Fruit fly (Drosophila melanogaster) whole organism, embryonic: ENCODE data around the gene plx.
A peak's percentile ranks its signal among the peaks of the same experiment; 100 is the strongest.

Experiments
- ATbp ChIP-seq: fragments of 200-800 bp; sonication (Bioruptor generic); optimal IDR thresholded peaks from 2 replicates; lab custom pipeline; 2017; ENCODE audit warnings: missing biosample characterization, mild to moderate bottlenecking, missing genetic modification characterization, missing genetic modification reagents
- BEAF-32 ChIP-seq: fragments of 200-800 bp; sonication (Bioruptor generic); optimal IDR thresholded peaks from 3 replicates; lab custom pipeline; 2017; ENCODE audit warnings: missing biosample characterization, missing genetic modification characterization, mild to moderate bottlenecking, moderate library complexity, missing genetic modification reagents
- CG10147 ChIP-seq: fragments of 200-800 bp; sonication (Bioruptor generic); optimal IDR thresholded peaks from 2 replicates; lab custom pipeline; 2019; ENCODE audit warnings: missing biosample characterization, mild to moderate bottlenecking, missing genetic modification characterization, moderate library complexity
- CG10959 ChIP-seq: fragments of 200-800 bp; sonication (Bioruptor generic); IDR thresholded peaks from 2 replicates; pipeline ENCODE4 v1.3.6; 2022; ENCODE audit warnings: missing biosample characterization, missing genetic modification characterization
- CG11093 ChIP-seq: fragments of 200-800 bp; sonication (Bioruptor generic); IDR thresholded peaks from 3 replicates; pipeline ENCODE4 v1.3.6; 2022; ENCODE audit warnings: missing biosample characterization, missing genetic modification characterization
- CG11456 ChIP-seq: fragments of 200-800 bp; sonication (Bioruptor generic); IDR thresholded peaks from 3 replicates; pipeline ENCODE4 v1.3.6; 2022; ENCODE audit warnings: missing biosample characterization, missing genetic modification characterization
- CG15514 ChIP-seq: fragments of 200-800 bp; sonication (Bioruptor generic); optimal IDR thresholded peaks from 3 replicates; lab custom pipeline; 2017; ENCODE audit warnings: missing biosample characterization, missing genetic modification characterization, mild to moderate bottlenecking, moderate library complexity, missing genetic modification reagents
- CG1602 ChIP-seq: fragments of 200-800 bp; sonication (Bioruptor generic); optimal IDR thresholded peaks from 3 replicates; lab custom pipeline; 2016; ENCODE audit warnings: missing biosample characterization, missing genetic modification characterization
- CG17361 ChIP-seq: fragments of 200-800 bp; sonication (Bioruptor generic); IDR thresholded peaks from 3 replicates; pipeline ENCODE4 v1.3.6; 2022; ENCODE audit warnings: missing biosample characterization, missing genetic modification characterization
- CG17612 ChIP-seq: fragments of 200-800 bp; sonication (Bioruptor generic); IDR thresholded peaks from 2 replicates; pipeline ENCODE4 v1.3.6; 2022; ENCODE audit warnings: missing biosample characterization, missing genetic modification characterization
- CG18476 ChIP-seq: fragments of 200-800 bp; sonication (Bioruptor generic); optimal IDR thresholded peaks from 2 replicates; lab custom pipeline; 2016; ENCODE audit warnings: missing biosample characterization, mild to moderate bottlenecking, missing genetic modification characterization
- CG2202 ChIP-seq: fragments of 200-800 bp; sonication (Bioruptor generic); optimal IDR thresholded peaks from 2 replicates; lab custom pipeline; 2018; ENCODE audit warnings: missing biosample characterization, mild to moderate bottlenecking, missing genetic modification characterization
- CG4282 ChIP-seq: fragments of 200-800 bp; sonication (Bioruptor generic); optimal IDR thresholded peaks from 2 replicates; lab custom pipeline; 2016; ENCODE audit warnings: missing biosample characterization, missing genetic modification characterization
- CG4404 ChIP-seq: fragments of 200-800 bp; sonication (Bioruptor generic); IDR thresholded peaks from 2 replicates; pipeline ENCODE4 v1.3.6; 2022; ENCODE audit warnings: missing biosample characterization, missing genetic modification characterization
- CG6272 ChIP-seq: fragments of 200-800 bp; sonication (Bioruptor generic); IDR thresholded peaks from 2 replicates; pipeline ENCODE4 v1.3.6; 2022; ENCODE audit warnings: missing biosample characterization, missing genetic modification characterization
- CG7745 ChIP-seq: fragments of 200-800 bp; sonication (Bioruptor generic); optimal IDR thresholded peaks from 2 replicates; lab custom pipeline; 2018; ENCODE audit warnings: missing biosample characterization, mild to moderate bottlenecking, missing genetic modification characterization, moderate library complexity
- CG7987 ChIP-seq: fragments of 200-800 bp; sonication (Bioruptor generic); optimal IDR thresholded peaks from 2 replicates; lab custom pipeline; 2018; ENCODE audit warnings: missing biosample characterization, mild to moderate bottlenecking, missing genetic modification characterization, moderate library complexity
- CG9727 ChIP-seq: fragments of 200-800 bp; sonication (Bioruptor generic); optimal IDR thresholded peaks from 3 replicates; lab custom pipeline; 2017; ENCODE audit warnings: missing biosample characterization, mild to moderate bottlenecking, missing genetic modification characterization
- CTCF ChIP-seq: fragments of 200-800 bp; sonication (Bioruptor generic); optimal IDR thresholded peaks from 2 replicates; lab custom pipeline; 2017; ENCODE audit warnings: missing biosample characterization, mild to moderate bottlenecking, missing genetic modification characterization, moderate library complexity
- Fer2 ChIP-seq: fragments of 200-800 bp; sonication (Bioruptor generic); optimal IDR thresholded peaks from 2 replicates; lab custom pipeline; 2018; ENCODE audit warnings: missing biosample characterization, mild to moderate bottlenecking, missing genetic modification characterization, moderate library complexity
- Med ChIP-seq: fragments of 200-800 bp; sonication (Bioruptor generic); peaks from one replicate; lab custom pipeline; 2016; ENCODE audit warnings: missing biosample characterization, missing genetic modification characterization, mild to moderate bottlenecking, inconsistent platforms, moderate library complexity
- PHDP ChIP-seq: fragments of 200-800 bp; sonication (Bioruptor generic); optimal IDR thresholded peaks from 3 replicates; lab custom pipeline; 2018; ENCODE audit warnings: missing biosample characterization, mild to moderate bottlenecking, missing genetic modification characterization, moderate library complexity
- Ravus ChIP-seq: fragments of 200-800 bp; sonication (Bioruptor generic); IDR thresholded peaks from 2 replicates; pipeline ENCODE4 v1.3.6; 2022; ENCODE audit warnings: missing biosample characterization, missing genetic modification characterization
- Rfx ChIP-seq: fragments of 200-800 bp; sonication (Bioruptor generic); IDR thresholded peaks from 2 replicates; pipeline ENCODE4 v1.3.6; 2022; ENCODE audit warnings: missing biosample characterization, missing genetic modification characterization
- Sry-β ChIP-seq: fragments of 200-800 bp; sonication (Bioruptor generic); optimal IDR thresholded peaks from 2 replicates; lab custom pipeline; 2018; ENCODE audit warnings: missing biosample characterization, mild to moderate bottlenecking, missing genetic modification characterization, moderate library complexity
- Stat92E ChIP-seq, 3 experiments: fragments of >200 bp in 2 of 3; fragments of 200-800 bp in 1 of 3; sonication (Bioruptor generic) in 1 of 3; optimal IDR thresholded peaks; 2 replicates each; lab custom pipeline; 2017 to 2019; ENCODE audit warnings: missing biosample characterization in 3 of 3, missing genetic modification characterization in 3 of 3, mild to moderate bottlenecking in 1 of 3, moderate library complexity in 1 of 3
- Vsx1 ChIP-seq: fragments of 200-800 bp; sonication (Bioruptor generic); optimal IDR thresholded peaks from 2 replicates; lab custom pipeline; 2017; ENCODE audit warnings: missing biosample characterization, mild to moderate bottlenecking, missing genetic modification characterization, missing genetic modification reagents
- al ChIP-seq: fragments of 200-800 bp; sonication (Bioruptor generic); IDR thresholded peaks from 2 replicates; pipeline ENCODE4 v1.3.6; 2022; ENCODE audit warnings: missing biosample characterization, missing genetic modification characterization
- bab2 ChIP-seq: fragments of 200-800 bp; sonication (Bioruptor generic); optimal IDR thresholded peaks from 2 replicates; lab custom pipeline; 2016; ENCODE audit warnings: missing biosample characterization, missing genetic modification characterization
- br ChIP-seq: fragments of >200 bp; optimal IDR thresholded peaks from 2 replicates; lab custom pipeline; 2017
- chinmo ChIP-seq: fragments of 200-800 bp; sonication (Bioruptor generic); IDR thresholded peaks from 4 replicates; pipeline ENCODE4 v1.3.6; 2022; ENCODE audit warnings: missing biosample characterization, missing genetic modification characterization; ENCODE audit not compliant: partially characterized antibody
- fd96Cb ChIP-seq: fragments of 200-800 bp; sonication (Bioruptor generic); optimal IDR thresholded peaks from 2 replicates; lab custom pipeline; 2018; ENCODE audit warnings: missing biosample characterization, mild to moderate bottlenecking, missing genetic modification characterization, moderate library complexity
- ftz-f1 ChIP-seq: fragments of 200-800 bp; sonication (Bioruptor generic); optimal IDR thresholded peaks from 2 replicates; lab custom pipeline; 2016; ENCODE audit warnings: missing biosample characterization, missing genetic modification characterization
- gcm ChIP-seq: fragments of 200-800 bp; sonication (Bioruptor generic); optimal IDR thresholded peaks from 2 replicates; lab custom pipeline; 2019; ENCODE audit warnings: missing biosample characterization, mild to moderate bottlenecking, missing genetic modification characterization, moderate library complexity
- hb ChIP-seq: fragments of 200-800 bp; sonication (Bioruptor generic); IDR thresholded peaks from 3 replicates; pipeline ENCODE4 v1.3.6; 2022; ENCODE audit warnings: missing biosample characterization, missing genetic modification characterization; ENCODE audit not compliant: partially characterized antibody
- mirr ChIP-seq: fragments of 200-800 bp; sonication (Bioruptor generic); optimal IDR thresholded peaks from 3 replicates; lab custom pipeline; 2018; ENCODE audit warnings: missing biosample characterization, mild to moderate bottlenecking, missing genetic modification characterization
- nau ChIP-seq: fragments of 200-800 bp; sonication (Bioruptor generic); optimal IDR thresholded peaks from 3 replicates; lab custom pipeline; 2017; ENCODE audit warnings: missing biosample characterization, mild to moderate bottlenecking, missing genetic modification characterization, missing genetic modification reagents
- nerfin-1 ChIP-seq: fragments of 200-800 bp; sonication (Bioruptor generic); optimal IDR thresholded peaks from 3 replicates; lab custom pipeline; 2019; ENCODE audit warnings: missing biosample characterization, mild to moderate bottlenecking, missing genetic modification characterization, moderate library complexity
- odd ChIP-seq: fragments of 200-800 bp; sonication (Bioruptor generic); optimal IDR thresholded peaks from 2 replicates; lab custom pipeline; 2017; ENCODE audit warnings: missing biosample characterization, mild to moderate bottlenecking, missing genetic modification characterization
- p53 ChIP-seq: fragments of 200-800 bp; sonication (Bioruptor generic); optimal IDR thresholded peaks from 2 replicates; lab custom pipeline; 2016; ENCODE audit warnings: missing biosample characterization, missing genetic modification characterization
- prd ChIP-seq, 3 experiments: fragments of >200 bp in 2 of 3; fragments of 200-800 bp in 1 of 3; sonication (Bioruptor generic) in 1 of 3; optimal IDR thresholded peaks in 2 of 3; IDR thresholded peaks in 1 of 3; 2 replicates in 2 of 3; 3 replicates in 1 of 3; pipeline versions ENCODE4 v1.3.6 to Lab custom; 2017 to 2022; ENCODE audit warnings: missing biosample characterization in 1 of 3, missing genetic modification characterization in 1 of 3
- repo ChIP-seq: fragments of 200-800 bp; sonication (Bioruptor generic); optimal IDR thresholded peaks from 2 replicates; lab custom pipeline; 2016; ENCODE audit warnings: missing biosample characterization, missing genetic modification characterization
- schlank ChIP-seq: fragments of 200-800 bp; sonication (Bioruptor generic); optimal IDR thresholded peaks from 2 replicates; lab custom pipeline; 2018; ENCODE audit warnings: missing biosample characterization, mild to moderate bottlenecking, missing genetic modification characterization
- sisA ChIP-seq: fragments of 200-800 bp; sonication (Bioruptor generic); IDR thresholded peaks from 2 replicates; pipeline ENCODE4 v1.3.6; 2022; ENCODE audit warnings: missing biosample characterization, missing genetic modification characterization
- slou ChIP-seq: fragments of 200-800 bp; sonication (Bioruptor generic); optimal IDR thresholded peaks from 3 replicates; lab custom pipeline; 2016; ENCODE audit warnings: missing biosample characterization, missing genetic modification characterization
- slp2 ChIP-seq: fragments of 200-800 bp; sonication (Bioruptor generic); optimal IDR thresholded peaks from 2 replicates; lab custom pipeline; 2016; ENCODE audit warnings: missing biosample characterization, missing genetic modification characterization
- sr ChIP-seq: fragments of 200-800 bp; sonication (Bioruptor generic); IDR thresholded peaks from 3 replicates; pipeline ENCODE4 v1.3.6; 2022; ENCODE audit warnings: missing biosample characterization, missing genetic modification characterization
- trem ChIP-seq: fragments of 200-800 bp; optimal IDR thresholded peaks from 3 replicates; lab custom pipeline; 2019; ENCODE audit warnings: missing biosample characterization, mild to moderate bottlenecking, missing genetic modification characterization, moderate library complexity
- zf30C ChIP-seq: fragments of 200-800 bp; sonication (Bioruptor generic); optimal IDR thresholded peaks from 3 replicates; lab custom pipeline; 2018; ENCODE audit warnings: missing biosample characterization, mild to moderate bottlenecking, missing genetic modification characterization

plx gene

DNA sequence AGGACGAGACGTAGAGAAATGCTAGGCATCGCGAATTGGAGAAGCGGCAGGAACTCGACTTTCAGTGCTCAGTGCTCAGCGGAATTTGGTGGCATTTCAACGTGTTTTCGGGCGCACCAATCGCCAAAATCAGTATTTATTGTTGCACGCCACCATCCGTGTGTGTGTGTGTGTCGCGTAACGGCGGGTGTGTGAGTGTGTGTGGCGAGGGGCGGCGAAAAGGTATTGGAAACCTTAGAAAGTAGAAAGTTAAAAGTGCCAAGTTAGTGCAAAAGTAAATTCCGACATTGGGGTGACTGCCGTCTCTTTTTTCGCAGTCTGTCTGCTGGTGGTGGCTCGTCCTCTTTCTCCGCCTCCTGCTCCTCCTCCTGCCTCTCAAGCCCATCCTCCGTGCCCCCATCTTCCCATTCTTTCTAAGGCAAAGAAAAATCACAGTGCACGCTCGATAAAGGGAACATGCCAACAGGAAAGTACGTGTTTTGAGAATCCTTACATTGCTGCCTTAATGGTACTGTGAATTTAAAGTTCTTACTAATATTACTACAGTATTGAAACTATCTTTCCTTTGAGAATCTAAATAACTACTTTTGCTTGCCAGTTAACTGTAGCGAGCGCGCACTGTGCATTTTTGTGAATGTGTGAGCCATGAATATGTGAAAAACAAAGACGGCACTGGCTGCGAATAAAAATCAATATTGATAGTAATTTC, 548 bp downstream of the plx start (continued):
- TF ChIP-seq nerfin-1 (tag; lab: Kevin White, UChicago) (peak; percentile 77), nau (GFP tag; lab: Kevin White, UChicago) (no peak), ftz-f1 (GFP tag; lab: Kevin White, UChicago) (no peak), fd96Cb (tag; lab: Kevin White, UChicago) (peak; percentile 58), gcm (peak; percentile 7), mirr (GFP tag; lab: Kevin White, UChicago) (no peak), sisA (peak; percentile 59), CG11093 (0 out of 3 replicates have a peak, but pooled peaks have one; percentile 26), PHDP (tag; lab: Kevin White, UChicago) (peak; percentile 45), repo (GFP tag; lab: Kevin White, UChicago) (peak; percentile 37), prd (optimal IDR thresholded peaks at IDR 0.05; lab: Kevin White, UChicago) (no peak), prd (GFP tag; IDR thresholded peaks at IDR 0.05; lab: Robert Waterston, UW) (peak; percentile 66; the same call in 2 of the 3 replicates), CG9727 (GFP tag; lab: Kevin White, UChicago) (peak; percentile 45), CG17612 (no peak), sr (GFP tag; lab: Robert Waterston, UW) (no peak), bab2 (peak; percentile 62), CG6272 (GFP tag; lab: Robert Waterston, UW) (no peak), CG4404 (GFP tag; lab: Robert Waterston, UW) (0 out of 2 replicates have a peak, but pooled peaks have one; percentile 26), BEAF-32 (GFP tag; lab: Kevin White, UChicago) (no peak), chinmo (GFP tag; lab: Robert Waterston, UW) (no peak), br (no peak), hb (GFP tag; lab: Robert Waterston, UW) (no peak), CG17361 (GFP tag; lab: Robert Waterston, UW) (peak; percentile 42; the same call in 1 of the 3 replicates), CG7745 (tag; lab: Kevin White, UChicago) (no peak), CG1602 (GFP tag; lab: Kevin White, UChicago) (peak; percentile 18), zf30C (no peak), al (GFP tag; lab: Robert Waterston, UW) (no peak), slou (GFP tag; lab: Kevin White, UChicago) (no peak), CG11456 (GFP tag; lab: Robert Waterston, UW) (no peak), CG2202 (tag; lab: Kevin White, UChicago) (no peak), CG18476 (peak; percentile 7), p53 (GFP tag; lab: Kevin White, UChicago) (no peak), CTCF (no peak), ATbp (GFP tag; lab: Kevin White, UChicago) (peak; percentile 52), Med (GFP tag; lab: Kevin White, UChicago) (peak; percentile 89), CG10959 (GFP tag; lab: Robert Waterston, UW) (no peak), Ravus (GFP tag; lab: Robert Waterston, UW) (no peak), CG7987 (GFP tag; lab: Kevin White, UChicago) (no peak), odd (GFP tag; lab: Kevin White, UChicago) (no peak), Rfx (GFP tag; lab: Robert Waterston, UW) (peak; percentile 49; the same call in 1 of the 2 replicates), trem (no peak), Vsx1 (GFP tag; lab: Kevin White, UChicago) (peak; percentile 15), schlank (tag; lab: Kevin White, UChicago) (no peak), Fer2 (tag; lab: Kevin White, UChicago) (peak; percentile 2), Sry-β (GFP tag; lab: Kevin White, UChicago) (no peak), Stat92E (GFP tag; optimal IDR thresholded peaks at IDR 0.05; lab: Kevin White, UChicago) (no peak), slp2 (GFP tag; lab: Kevin White, UChicago) (peak; percentile 24), CG4282 (GFP tag; lab: Kevin White, UChicago) (no peak), CG10147 (GFP tag; lab: Kevin White, UChicago) (peak; percentile 35), CG15514 (peak; percentile 29)
